Fruit fly (Drosophila melanogaster): Measurements from ENCODE around the gene CG42661.

CG42661 gene

dm6 chr3L:7465209-7465608, at the start of gene CG42661, which contains the start of the genes CG42660 and Tsp66A:
Gene CG42661, plus strand, starts transcription at chr3L:7465509.
Gene CG42660, plus strand, starts transcription at chr3L:7465509.
Gene Tsp66A, plus strand, starts transcription at chr3L:7465509.
- TF ChIP-seq CG8319 (GFP tag; optimal IDR thresholded peaks at IDR 0.05) (no peak), CG3032 (tag; optimal IDR thresholded peaks at IDR 0.05) (no peak), Smox (GFP tag; optimal IDR thresholded peaks at IDR 0.05) (no peak), ss (GFP tag; optimal IDR thresholded peaks at IDR 0.05) (no peak), Blimp-1 (GFP tag; optimal IDR thresholded peaks at IDR 0.05) (no peak), esn (GFP tag; optimal IDR thresholded peaks at IDR 0.05) (no peak), Met (GFP tag; optimal IDR thresholded peaks at IDR 0.05) (no peak), CG11762 (GFP tag; optimal IDR thresholded peaks at IDR 0.05; ENCODE audit: insufficient read depth) (no peak), achi (GFP tag; optimal IDR thresholded peaks at IDR 0.05) (no peak), pdm3 (GFP tag; optimal IDR thresholded peaks at IDR 0.05) (no peak), dac (GFP tag; optimal IDR thresholded peaks at IDR 0.05) (no peak), CG6276 (GFP tag; optimal IDR thresholded peaks at IDR 0.05) (no peak), CG10631 (GFP tag; optimal IDR thresholded peaks at IDR 0.05) (no peak), CG7368 (GFP tag; optimal IDR thresholded peaks at IDR 0.05) (no peak), CG8119 (GFP tag; IDR thresholded peaks at IDR 0.05) (no peak), CG34406 (GFP tag; optimal IDR thresholded peaks at IDR 0.05) (no peak), CG11294 (GFP tag; IDR thresholded peaks at IDR 0.05) (no peak), acj6 (GFP tag; optimal IDR thresholded peaks at IDR 0.05) (no peak), CG8632 (GFP tag; optimal IDR thresholded peaks at IDR 0.05) (no peak), CG16779 (tag; optimal IDR thresholded peaks at IDR 0.05) (no peak)

dm6 chr3L:7422578-7422977, 42.7 kb upstream of the CG42661 start:
- TF ChIP-seq eg (GFP tag; IDR thresholded peaks at IDR 0.05) (0 out of 3 replicates have a peak, but pooled peaks have one; percentile 16), Eip78C (GFP tag) (no peak), CG34406 (GFP tag; optimal IDR thresholded peaks at IDR 0.05) (no peak), CG7368 (GFP tag; optimal IDR thresholded peaks at IDR 0.05) (no peak), Eip75B (GFP tag; optimal IDR thresholded peaks at IDR 0.05) (no peak), CG4318 (GFP tag; optimal IDR thresholded peaks at IDR 0.05) (no peak)

- TF ChIP-seq ss (GFP tag; optimal IDR thresholded peaks at IDR 0.05) (peak in 1 of 2 experiments; percentile 34), fkh (GFP tag; optimal IDR thresholded peaks at IDR 0.05) (peak; percentile 37), CG32006 (GFP tag; optimal IDR thresholded peaks at IDR 0.05) (no peak), eg (GFP tag; IDR thresholded peaks at IDR 0.05) (peak; percentile 29; the same call in 1 of the 3 replicates), CG6276 (GFP tag; optimal IDR thresholded peaks at IDR 0.05) (peak; percentile 30)
Measured at dm6 chr3L:7423517-7423916, 41.8 kb upstream of the CG42661 start, which contains the start of gene CG42458. Gene CG42458, plus strand, starts transcription at chr3L:7423827.

dm6 chr3L:7432265-7432664, 33.0 kb upstream of the CG42661 start:
- peak; percentile 19 for TF ChIP-seq svp (GFP tag)
- no peak for TF ChIP-seq CG16779 (tag; optimal IDR thresholded peaks at IDR 0.05)

- TF ChIP-seq fd59A (GFP tag; optimal IDR thresholded peaks at IDR 0.05) (no peak), vri (GFP tag; optimal IDR thresholded peaks at IDR 0.05) (peak; percentile 2), Eip78C (GFP tag) (peak; percentile 70)
Measured at dm6 chr3L:7432811-7433324, 32.4 kb upstream of the CG42661 start.

- TF ChIP-seq CG16779 (tag; optimal IDR thresholded peaks at IDR 0.05), result peak; percentile 8
- TF ChIP-seq CG7368 (GFP tag; optimal IDR thresholded peaks at IDR 0.05), result no peak
- TF ChIP-seq fd59A (GFP tag; optimal IDR thresholded peaks at IDR 0.05), result peak; percentile 27
- no peak for TF ChIP-seq esn (GFP tag; optimal IDR thresholded peaks at IDR 0.05)
- TF ChIP-seq cyc (GFP tag; optimal IDR thresholded peaks at IDR 0.05), result no peak
- peak; percentile 40 for TF ChIP-seq Sox14 (GFP tag; optimal IDR thresholded peaks at IDR 0.05)
- peak; percentile 42 for TF ChIP-seq CG9139 (GFP tag; optimal IDR thresholded peaks at IDR 0.05)
- TF ChIP-seq Gug (GFP tag; IDR thresholded peaks at IDR 0.05), result peak; percentile 68
- peak; percentile 0 for TF ChIP-seq CG34406 (GFP tag; optimal IDR thresholded peaks at IDR 0.05)
- TF ChIP-seq fkh (GFP tag; optimal IDR thresholded peaks at IDR 0.05), result peak; percentile 14
- no peak for TF ChIP-seq Eip75B (GFP tag; optimal IDR thresholded peaks at IDR 0.05)
- TF ChIP-seq CG11902 (GFP tag; optimal IDR thresholded peaks at IDR 0.05), result no peak
- TF ChIP-seq salr (GFP tag; optimal IDR thresholded peaks at IDR 0.05), result peak; percentile 13 to 46
- peak; percentile 20 for TF ChIP-seq CG10631 (GFP tag; optimal IDR thresholded peaks at IDR 0.05)
- peak; percentile 24 for TF ChIP-seq dac (GFP tag; optimal IDR thresholded peaks at IDR 0.05)
- TF ChIP-seq CG6276 (GFP tag; optimal IDR thresholded peaks at IDR 0.05), result peak; percentile 2
- TF ChIP-seq Lpt (GFP tag; optimal IDR thresholded peaks at IDR 0.05), result peak; percentile 44
- peak; percentile 36 for TF ChIP-seq OdsH (GFP tag; optimal IDR thresholded peaks at IDR 0.05)
- TF ChIP-seq CG32006 (GFP tag; optimal IDR thresholded peaks at IDR 0.05), result peak; percentile 53
- peak; percentile 40 for TF ChIP-seq CG3032 (tag; optimal IDR thresholded peaks at IDR 0.05)
- TF ChIP-seq CG6808 (GFP tag; optimal IDR thresholded peaks at IDR 0.05), result peak; percentile 63
- TF ChIP-seq CG15336 (GFP tag; IDR thresholded peaks at IDR 0.05), result no peak; the same call in none of the 2 replicates
Measured at dm6 chr3L:7433325-7433827, 31.9 kb upstream of the CG42661 start.

Data from whole organism, prepupa.